Worm (Caenorhabditis elegans) whole organism, young adult: ENCODE results near the gene apd-3.

Experiments
- B0019.2 ChIP-seq: fragments of 200-800 bp; sonication (Bioruptor generic); conservative IDR thresholded peaks from 2 replicates; pipeline ENCODE4 v1.3.6; 2022; ENCODE audit warnings: missing genetic modification reagents, missing genetic modification characterization, missing compliant biosample characterization
- B0035.1 ChIP-seq: sonication (generic microtip); optimal IDR thresholded peaks from 2 replicates; lab custom pipeline; 2016; ENCODE audit warnings: missing genetic modification characterization, mild to moderate bottlenecking, missing compliant biosample characterization, missing genotype, missing genetic modification reagents
- F49E8.2 ChIP-seq: sonication (generic microtip); optimal IDR thresholded peaks from 3 replicates; lab custom pipeline; 2017; ENCODE audit warnings: missing genetic modification characterization, mild to moderate bottlenecking, missing compliant biosample characterization, antibody characterized with exemption, moderate library complexity; ENCODE audit not compliant: insufficient read depth
- F52B5.7 ChIP-seq: sonication (generic microtip); optimal IDR thresholded peaks from 2 replicates; lab custom pipeline; 2016; ENCODE audit warnings: mild to moderate bottlenecking, missing genetic modification characterization, missing compliant biosample characterization
- F55B11.4 ChIP-seq: sonication (generic microtip); optimal IDR thresholded peaks from 2 replicates; lab custom pipeline; 2016; ENCODE audit warnings: missing compliant biosample characterization, missing genetic modification characterization, borderline replicate concordance; ENCODE audit not compliant: insufficient read depth
- K12H6.12 ChIP-seq: fragments of 200-800 bp; sonication (Bioruptor generic); optimal IDR thresholded peaks from 2 replicates; lab custom pipeline; 2018; ENCODE audit warnings: mild to moderate bottlenecking, missing genetic modification characterization, missing compliant biosample characterization
- Y53G8AR.9 ChIP-seq: fragments of 200-800 bp; sonication (Bioruptor generic); conservative IDR thresholded peaks from 2 replicates; pipeline ENCODE4 v1.3.6; 2022; ENCODE audit warnings: missing genetic modification reagents, missing genetic modification characterization, missing compliant biosample characterization
- Y79H2A.3 ChIP-seq: fragments of 200-800 bp; sonication (Bioruptor generic); conservative IDR thresholded peaks from 2 replicates; pipeline ENCODE4 v1.3.6; 2022; ENCODE audit warnings: missing genetic modification reagents, missing genetic modification characterization, missing compliant biosample characterization
- aptf-2 ChIP-seq: fragments of 200-800 bp; sonication (Bioruptor generic); conservative IDR thresholded peaks from 2 replicates; pipeline ENCODE4 v1.3.6; 2022; ENCODE audit warnings: missing genetic modification reagents, missing genetic modification characterization, missing compliant biosample characterization
- attf-3 ChIP-seq: fragments of 200-800 bp; sonication (Bioruptor generic); conservative IDR thresholded peaks from 2 replicates; pipeline ENCODE4 v1.3.6; 2022; ENCODE audit warnings: missing genetic modification reagents, missing genetic modification characterization, missing compliant biosample characterization
- attf-5 ChIP-seq: fragments of 200-800 bp; sonication (Bioruptor generic); optimal IDR thresholded peaks from 2 replicates; lab custom pipeline; 2018; ENCODE audit warnings: mild to moderate bottlenecking, missing genetic modification characterization, missing compliant biosample characterization
- cebp-1 ChIP-seq, 2 experiments: fragments of 200-800 bp in 1 of 2; sonication (Bioruptor generic) in 1 of 2; sonication (generic microtip) in 1 of 2; IDR thresholded peaks in 1 of 2; optimal IDR thresholded peaks in 1 of 2; 2 replicates each; pipeline versions ENCODE4 v1.3.6 to Lab custom; 2017 to 2022; ENCODE audit warnings: missing compliant biosample characterization in 2 of 2, missing genetic modification characterization in 2 of 2, mild to moderate bottlenecking in 1 of 2, missing genetic modification reagents in 1 of 2, moderate library complexity in 1 of 2
- cebp-2 ChIP-seq: fragments of 200-800 bp; sonication (Bioruptor generic); IDR thresholded peaks from 2 replicates; pipeline ENCODE4 v1.3.6; 2022; ENCODE audit warnings: missing genetic modification characterization, missing compliant biosample characterization
- ceh-100 ChIP-seq: fragments of 200-800 bp; sonication (Bioruptor generic); IDR thresholded peaks from 2 replicates; pipeline ENCODE4 v1.3.6; 2022; ENCODE audit warnings: missing genetic modification reagents, missing genetic modification characterization, missing compliant biosample characterization
- ceh-27 ChIP-seq: fragments of 200-800 bp; sonication (Bioruptor generic); optimal IDR thresholded peaks from 2 replicates; lab custom pipeline; 2018; ENCODE audit warnings: mild to moderate bottlenecking, missing genetic modification characterization, moderate library complexity, missing compliant biosample characterization
- ceh-40 ChIP-seq: fragments of 200-800 bp; sonication (Bioruptor generic); IDR thresholded peaks from 2 replicates; pipeline ENCODE4 v1.3.6; 2022; ENCODE audit warnings: missing genetic modification characterization, missing compliant biosample characterization
- egl-18 ChIP-seq: fragments of 200-800 bp; sonication (Bioruptor generic); IDR thresholded peaks from 2 replicates; pipeline ENCODE4 v1.3.6; 2022; ENCODE audit warnings: missing genetic modification reagents, missing genetic modification characterization, missing compliant biosample characterization
- ets-4 ChIP-seq: fragments of 200-800 bp; sonication (Bioruptor generic); optimal IDR thresholded peaks from 2 replicates; lab custom pipeline; 2018; ENCODE audit warnings: mild to moderate bottlenecking, missing genetic modification characterization, missing compliant biosample characterization
- fkh-3 ChIP-seq: sonication (generic microtip); optimal IDR thresholded peaks from 2 replicates; lab custom pipeline; 2016; ENCODE audit warnings: mild to moderate bottlenecking, missing genetic modification characterization, missing compliant biosample characterization
- hlh-12 ChIP-seq: sonication (generic microtip); optimal IDR thresholded peaks from 2 replicates; lab custom pipeline; 2016; ENCODE audit warnings: missing genetic modification characterization, missing compliant biosample characterization
- hmg-20 ChIP-seq: fragments of 200-800 bp; sonication (Bioruptor generic); IDR thresholded peaks from 2 replicates; pipeline ENCODE4 v1.3.6; 2022; ENCODE audit warnings: missing genetic modification reagents, missing genetic modification characterization, missing compliant biosample characterization
- hsf-1 ChIP-seq: fragments of 200-800 bp; sonication (Bioruptor generic); IDR thresholded peaks from 2 replicates; pipeline ENCODE4 v1.3.6; 2022; ENCODE audit warnings: missing genetic modification reagents, missing genetic modification characterization, missing compliant biosample characterization
- let-526 ChIP-seq: fragments of 200-800 bp; sonication (Bioruptor generic); IDR thresholded peaks from 2 replicates; pipeline ENCODE4 v1.3.6; 2022; ENCODE audit warnings: missing genetic modification reagents, missing genetic modification characterization, missing compliant biosample characterization
- let-607 ChIP-seq, 2 experiments: fragments of 200-800 bp in 1 of 2; sonication (Bioruptor generic) in 1 of 2; sonication (generic microtip) in 1 of 2; optimal IDR thresholded peaks; 2 replicates each; lab custom pipeline; 2016 to 2018; ENCODE audit warnings: mild to moderate bottlenecking in 2 of 2, missing compliant biosample characterization in 2 of 2, missing genetic modification characterization in 2 of 2, moderate library complexity in 2 of 2, missing genotype in 1 of 2
- lir-1 ChIP-seq: fragments of 200-800 bp; sonication (Bioruptor generic); conservative IDR thresholded peaks from 2 replicates; pipeline ENCODE4 v1.3.6; 2022; ENCODE audit warnings: missing genetic modification reagents, missing genetic modification characterization, missing compliant biosample characterization
- lsy-27 ChIP-seq: sonication (generic microtip); optimal IDR thresholded peaks from 2 replicates; lab custom pipeline; 2017; ENCODE audit warnings: missing genetic modification characterization, mild to moderate bottlenecking, missing compliant biosample characterization, antibody characterized with exemption, missing genotype, borderline replicate concordance; ENCODE audit not compliant: insufficient read depth
- madf-3 ChIP-seq: fragments of 200-800 bp; sonication (Bioruptor generic); IDR thresholded peaks from 2 replicates; pipeline ENCODE4 v1.3.6; 2022; ENCODE audit warnings: missing genetic modification reagents, missing genetic modification characterization, missing compliant biosample characterization
- pha-4 ChIP-seq: fragments of 150-350 bp; sonication (generic microtip); optimal IDR thresholded peaks from 2 replicates; lab custom pipeline; 2014; ENCODE audit warnings: missing biosample characterization, missing genetic modification reagents, missing genetic modification characterization
- rpc-1 ChIP-seq, 2 experiments: fragments of 150-350 bp in 1 of 2; sonication (generic microtip) in 1 of 2; optimal IDR thresholded peaks; 2 replicates each; lab custom pipeline; 2014 to 2018; ENCODE audit warnings: missing biosample characterization in 1 of 2, missing genetic modification characterization in 1 of 2, missing genetic modification reagents in 1 of 2, missing genotype in 1 of 2
- sea-2 ChIP-seq: fragments of 200-800 bp; sonication (Bioruptor generic); IDR thresholded peaks from 2 replicates; pipeline ENCODE4 v1.3.6; 2022; ENCODE audit warnings: missing genetic modification characterization, missing compliant biosample characterization
- somi-1 ChIP-seq: fragments of 200-800 bp; sonication (Bioruptor generic); optimal IDR thresholded peaks from 2 replicates; lab custom pipeline; 2018; ENCODE audit warnings: mild to moderate bottlenecking, missing genetic modification characterization, missing compliant biosample characterization
- sptf-2 ChIP-seq: fragments of 200-800 bp; sonication (Bioruptor generic); optimal IDR thresholded peaks from 2 replicates; lab custom pipeline; 2018; ENCODE audit warnings: mild to moderate bottlenecking, missing genetic modification characterization, missing compliant biosample characterization
- tbx-9 ChIP-seq: sonication (generic microtip); optimal IDR thresholded peaks from 2 replicates; lab custom pipeline; 2016; ENCODE audit warnings: borderline replicate concordance, missing genetic modification characterization, inconsistent platforms, missing compliant biosample characterization
- unc-130 ChIP-seq: sonication (generic microtip); optimal IDR thresholded peaks from 2 replicates; lab custom pipeline; 2016; ENCODE audit warnings: missing genetic modification reagents, missing genetic modification characterization, missing compliant biosample characterization
- ztf-18 ChIP-seq: sonication (generic microtip); optimal IDR thresholded peaks from 2 replicates; lab custom pipeline; 2016; ENCODE audit warnings: missing genotype, mild to moderate bottlenecking, missing genetic modification characterization, missing compliant biosample characterization
- ztf-25 ChIP-seq: fragments of 200-800 bp; sonication (Bioruptor generic); IDR thresholded peaks from 2 replicates; pipeline ENCODE4 v1.3.6; 2022; ENCODE audit warnings: missing genetic modification reagents, missing genetic modification characterization, missing compliant biosample characterization
- ztf-26 ChIP-seq: sonication (generic microtip); optimal IDR thresholded peaks from 2 replicates; lab custom pipeline; 2017; ENCODE audit warnings: missing genetic modification characterization, missing compliant biosample characterization
- ztf-28 ChIP-seq: fragments of 200-800 bp; sonication (Bioruptor generic); IDR thresholded peaks from 2 replicates; pipeline ENCODE4 v1.3.6; 2022; ENCODE audit warnings: missing genetic modification reagents, missing genetic modification characterization, missing compliant biosample characterization

apd-3 gene

DNA sequence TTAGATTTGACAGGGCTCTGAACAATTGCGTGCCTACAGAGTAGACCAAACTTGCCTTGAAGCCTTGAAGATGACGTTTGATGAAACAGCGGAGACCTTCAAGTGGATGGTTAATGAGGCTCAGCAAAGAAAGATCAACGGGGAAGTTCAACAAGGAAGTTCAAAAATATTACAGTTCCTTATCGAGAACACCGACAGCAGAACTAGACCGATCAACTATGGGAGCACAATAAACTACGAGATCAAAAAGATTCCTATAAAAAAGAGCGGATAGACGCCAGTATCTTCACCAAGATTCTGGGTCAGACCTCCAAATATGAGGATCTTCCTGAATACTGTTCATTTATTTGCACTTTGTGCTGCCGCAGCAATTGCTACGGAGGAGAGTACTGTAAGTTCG lies 33.5 kb upstream of the apd-3 start, which contains the start of gene clec-134:
Gene clec-134 (plus strand): TSS at position 301 of the 400 bp plus-strand sequence.
- TF ChIP-seq hlh-12 (no peak), pha-4 (tag; lab: Kevin White, UChicago) (no peak), ztf-25 (GFP tag; lab: Robert Waterston, UW) (no peak), hsf-1 (GFP tag; lab: Robert Waterston, UW) (no peak), lsy-27 (tag; lab: Kevin White, UChicago) (no peak), cebp-2 (GFP tag; lab: Robert Waterston, UW) (no peak), rpc-1 (optimal IDR thresholded peaks at IDR 0.05; lab: Kevin White, UChicago) (no peak), rpc-1 (tag; optimal IDR thresholded peaks at IDR 0.05; lab: Kevin White, UChicago) (no peak), Y53G8AR.9 (GFP tag; lab: Robert Waterston, UW) (no peak), attf-5 (GFP tag; lab: Kevin White, UChicago) (no peak), F55B11.4 (no peak), hmg-20 (GFP tag; lab: Robert Waterston, UW) (no peak), ceh-27 (GFP tag; lab: Kevin White, UChicago) (no peak), madf-3 (GFP tag; lab: Robert Waterston, UW) (no peak)

ce11 chrII:3578121-3578520 lies 31.9 kb upstream of the apd-3 start, which contains the start of gene clec-133:
Gene clec-133 (plus strand): TSS chrII:3578421.
- TF ChIP-seq ztf-18 (tag; lab: Kevin White, UChicago) (no peak), sea-2 (GFP tag; lab: Robert Waterston, UW) (no peak), fkh-3 (tag; lab: Kevin White, UChicago) (no peak), K12H6.12 (tag; lab: Kevin White, UChicago) (no peak), somi-1 (no peak), F49E8.2 (tag; lab: Kevin White, UChicago) (no peak), egl-18 (GFP tag; lab: Robert Waterston, UW) (no peak), let-607 (tag; optimal IDR thresholded peaks at IDR 0.05; lab: Kevin White, UChicago) (no peak), ztf-25 (GFP tag; lab: Robert Waterston, UW) (no peak), aptf-2 (no peak), tbx-9 (tag; lab: Kevin White, UChicago) (no peak), ets-4 (GFP tag; lab: Kevin White, UChicago) (no peak), B0019.2 (no peak), ceh-40 (GFP tag; lab: Robert Waterston, UW) (no peak), cebp-1 (GFP tag; IDR thresholded peaks at IDR 0.05; lab: Robert Waterston, UW) (no peak), cebp-1 (tag; optimal IDR thresholded peaks at IDR 0.05; lab: Kevin White, UChicago) (no peak), ceh-100 (no peak), B0035.1 (tag; lab: Kevin White, UChicago) (no peak), ztf-28 (GFP tag; lab: Robert Waterston, UW) (no peak)
- TF ChIP-seq, all 124 proteins: peak for 0

ce11 chrII:3576742-3577141 lies 30.5 kb upstream of the apd-3 start, which contains the start of gene clec-132:
Gene clec-132 (plus strand): TSS chrII:3577042.
- TF ChIP-seq F52B5.7 (no peak), attf-3 (GFP tag; lab: Robert Waterston, UW) (no peak), lir-1 (GFP tag; lab: Robert Waterston, UW) (no peak)

DNA sequence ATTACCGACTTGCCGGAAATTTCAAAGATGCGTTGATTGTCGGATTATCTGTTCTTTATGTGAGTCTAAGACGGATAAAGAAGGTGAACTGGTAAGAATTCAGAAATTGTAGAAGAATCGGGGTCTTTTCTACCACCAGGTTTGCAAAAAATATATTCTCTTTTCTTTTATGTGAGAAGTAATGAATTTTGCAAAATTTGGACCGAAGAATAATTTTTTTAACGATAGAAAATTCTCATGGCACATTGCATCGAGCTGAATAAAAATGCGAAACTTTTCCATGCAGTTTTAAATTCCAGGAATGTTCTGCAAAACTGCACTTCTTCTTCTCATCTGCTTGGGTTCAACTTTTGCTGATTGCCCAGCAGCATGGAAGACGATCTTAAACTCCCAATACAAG lies 27.0 kb upstream of the apd-3 start, which contains the start of gene clec-130:
Gene clec-130 (plus strand): TSS at position 301 of the 400 bp plus-strand sequence.
- TF ChIP-seq sptf-2 (GFP tag; lab: Kevin White, UChicago) (no peak), Y79H2A.3 (GFP tag; lab: Robert Waterston, UW) (no peak), let-526 (GFP tag; lab: Robert Waterston, UW) (no peak), unc-130 (GFP tag; lab: Kevin White, UChicago) (no peak), B0019.2 (no peak), ztf-26 (no peak)
